Worm (Caenorhabditis elegans): ENCODE data around the gene F25E5.16.

- TF ChIP-seq snpc-4 (tag; optimal IDR thresholded peaks at IDR 0.05) (no peak), nhr-28 (tag; optimal IDR thresholded peaks at IDR 0.05) (no peak), unc-62 (GFP tag; optimal IDR thresholded peaks at IDR 0.05) (no peak), nhr-237 (tag; optimal IDR thresholded peaks at IDR 0.05) (no peak), blmp-1 (tag; optimal IDR thresholded peaks at IDR 0.05) (no peak), nhr-76 (tag; optimal IDR thresholded peaks at IDR 0.05) (no peak), M03D4.4 (tag; optimal IDR thresholded peaks at IDR 0.05) (no peak), unc-39 (tag; optimal IDR thresholded peaks at IDR 0.05) (no peak), sptf-1 (tag; optimal IDR thresholded peaks at IDR 0.05) (no peak), elt-1 (tag; optimal IDR thresholded peaks at IDR 0.05; ENCODE audit: borderline replicate concordance, insufficient read depth) (no peak)
These were observed 49.4 kb downstream of the F25E5.16 start, which contains the start of gene srbc-7 for ce11 chrV:7487518-7487917.
